Fruit fly (Drosophila melanogaster) whole organism, embryonic: Measurements from ENCODE around the gene CG15642.

Experiments
- B-H2 ChIP-seq: fragments of 200-800 bp; sonication (Bioruptor generic); optimal IDR thresholded peaks from 2 replicates; lab custom pipeline; 2018; ENCODE audit warnings: missing biosample characterization, mild to moderate bottlenecking, missing genetic modification characterization
- CG11695 ChIP-seq: fragments of 200-800 bp; sonication (Bioruptor generic); IDR thresholded peaks from 3 replicates; pipeline ENCODE4 v1.3.6; 2022; ENCODE audit warnings: missing biosample characterization, missing genetic modification characterization
- CG14667 ChIP-seq: fragments of 200-800 bp; sonication (Bioruptor generic); IDR thresholded peaks from 2 replicates; pipeline ENCODE4 v1.3.6; 2022; ENCODE audit warnings: missing biosample characterization, missing genetic modification characterization
- CG14965 ChIP-seq: fragments of 200-800 bp; sonication (Bioruptor generic); optimal IDR thresholded peaks from 2 replicates; lab custom pipeline; 2016; ENCODE audit warnings: missing biosample characterization, missing genetic modification characterization, borderline replicate concordance
- CG15269 ChIP-seq: fragments of 200-800 bp; sonication (Bioruptor generic); optimal IDR thresholded peaks from 2 replicates; lab custom pipeline; 2018; ENCODE audit warnings: missing biosample characterization, mild to moderate bottlenecking, missing genetic modification characterization, moderate library complexity
- CG1647 ChIP-seq: fragments of 200-800 bp; sonication (Bioruptor generic); optimal IDR thresholded peaks from 3 replicates; lab custom pipeline; 2016; ENCODE audit warnings: missing biosample characterization, missing genetic modification characterization
- CG17568 ChIP-seq: fragments of 200-800 bp; sonication (Bioruptor generic); optimal IDR thresholded peaks from 2 replicates; lab custom pipeline; 2018; ENCODE audit warnings: missing biosample characterization, mild to moderate bottlenecking, missing genetic modification characterization, moderate library complexity
- CG17829 ChIP-seq: fragments of 200-800 bp; optimal IDR thresholded peaks from 2 replicates; lab custom pipeline; 2019; ENCODE audit warnings: missing biosample characterization, mild to moderate bottlenecking, missing genetic modification characterization, moderate library complexity
- CG18262 ChIP-seq: fragments of 200-800 bp; optimal IDR thresholded peaks from 3 replicates; lab custom pipeline; 2019; ENCODE audit warnings: missing biosample characterization, mild to moderate bottlenecking, missing genetic modification characterization, moderate library complexity
- CG18599 ChIP-seq: fragments of 200-800 bp; sonication (Bioruptor generic); optimal IDR thresholded peaks from 3 replicates; lab custom pipeline; 2017; ENCODE audit warnings: missing biosample characterization, missing genetic modification characterization, mild to moderate bottlenecking, moderate library complexity, missing genetic modification reagents
- CG18619 ChIP-seq: fragments of 200-800 bp; sonication (Bioruptor generic); optimal IDR thresholded peaks from 3 replicates; lab custom pipeline; 2017; ENCODE audit warnings: missing biosample characterization, mild to moderate bottlenecking, missing genetic modification characterization
- CG33557 ChIP-seq: fragments of 200-800 bp; sonication (Bioruptor generic); optimal IDR thresholded peaks from 2 replicates; lab custom pipeline; 2019; ENCODE audit warnings: missing biosample characterization, mild to moderate bottlenecking, missing genetic modification characterization, moderate library complexity
- CG43689 ChIP-seq: fragments of 200-800 bp; sonication (Bioruptor generic); IDR thresholded peaks from 2 replicates; pipeline ENCODE4 v1.3.6; 2022; ENCODE audit warnings: missing biosample characterization, missing genetic modification characterization
- CG4424 ChIP-seq: fragments of 200-800 bp; sonication (Bioruptor generic); optimal IDR thresholded peaks from 3 replicates; lab custom pipeline; 2016; ENCODE audit warnings: missing biosample characterization, missing genetic modification characterization
- CG5245 ChIP-seq: fragments of 200-800 bp; sonication (Bioruptor generic); optimal IDR thresholded peaks from 3 replicates; lab custom pipeline; 2016; ENCODE audit warnings: missing biosample characterization, missing genetic modification characterization
- CG6654 ChIP-seq: fragments of 200-800 bp; sonication (Bioruptor generic); optimal IDR thresholded peaks from 2 replicates; lab custom pipeline; 2017; ENCODE audit warnings: missing biosample characterization, mild to moderate bottlenecking, missing genetic modification characterization
- CG8388 ChIP-seq: fragments of 200-800 bp; sonication (Bioruptor generic); optimal IDR thresholded peaks from 2 replicates; lab custom pipeline; 2019; ENCODE audit warnings: missing biosample characterization, mild to moderate bottlenecking, missing genetic modification characterization, moderate library complexity
- CG9609 ChIP-seq: fragments of 200-800 bp; sonication (Bioruptor generic); optimal IDR thresholded peaks from 3 replicates; lab custom pipeline; 2016; ENCODE audit warnings: missing biosample characterization, missing genetic modification characterization
- CG9797 ChIP-seq: fragments of 200-800 bp; sonication (Bioruptor generic); optimal IDR thresholded peaks from 3 replicates; lab custom pipeline; 2018; ENCODE audit warnings: missing biosample characterization, mild to moderate bottlenecking, missing genetic modification characterization
- Dip3 ChIP-seq: fragments of 200-800 bp; sonication (Bioruptor generic); optimal IDR thresholded peaks from 3 replicates; lab custom pipeline; 2016; ENCODE audit warnings: missing biosample characterization, missing genetic modification characterization
- Doc2 ChIP-seq: fragments of 200-800 bp; sonication (Bioruptor generic); IDR thresholded peaks from 2 replicates; pipeline ENCODE4 v1.3.6; 2022; ENCODE audit warnings: missing biosample characterization, missing genetic modification characterization
- Ets65A ChIP-seq: fragments of 200-800 bp; sonication (Bioruptor generic); peaks from one replicate; lab custom pipeline; 2016; ENCODE audit warnings: missing biosample characterization, missing genetic modification characterization
- Hr39 ChIP-seq: fragments of >200 bp; optimal IDR thresholded peaks from 2 replicates; lab custom pipeline; 2017
- Rx ChIP-seq: fragments of 200-800 bp; sonication (Bioruptor generic); IDR thresholded peaks from 2 replicates; pipeline ENCODE4 v1.3.6; 2022; ENCODE audit warnings: missing biosample characterization, missing genetic modification characterization
- ap ChIP-seq: fragments of 200-800 bp; sonication (Bioruptor generic); IDR thresholded peaks from 2 replicates; pipeline ENCODE4 v1.3.6; 2022; ENCODE audit warnings: missing biosample characterization, missing genetic modification characterization
- ash1 ChIP-seq: fragments of 200-800 bp; sonication (Bioruptor generic); optimal IDR thresholded peaks from 2 replicates; lab custom pipeline; 2018; ENCODE audit warnings: missing biosample characterization, mild to moderate bottlenecking, missing genetic modification characterization
- bigmax ChIP-seq: fragments of 200-800 bp; sonication (Bioruptor generic); optimal IDR thresholded peaks from 2 replicates; lab custom pipeline; 2018; ENCODE audit warnings: missing biosample characterization, mild to moderate bottlenecking, missing genetic modification characterization
- cato ChIP-seq: fragments of 200-800 bp; sonication (Bioruptor generic); optimal IDR thresholded peaks from 2 replicates; lab custom pipeline; 2016; ENCODE audit warnings: missing biosample characterization, missing genetic modification characterization, borderline replicate concordance
- cg ChIP-seq: fragments of 200-800 bp; sonication (Bioruptor generic); optimal IDR thresholded peaks from 3 replicates; lab custom pipeline; 2019; ENCODE audit warnings: missing biosample characterization, mild to moderate bottlenecking, missing genetic modification characterization, moderate library complexity
- chm ChIP-seq: fragments of 200-800 bp; sonication (Bioruptor generic); IDR thresholded peaks from 2 replicates; pipeline ENCODE4 v1.3.6; 2022; ENCODE audit warnings: missing biosample characterization, missing genetic modification characterization
- ci ChIP-seq: fragments of 200-800 bp; sonication (Bioruptor generic); IDR thresholded peaks from 3 replicates; pipeline ENCODE4 v1.3.6; 2022; ENCODE audit warnings: missing biosample characterization, missing genetic modification characterization
- crc ChIP-seq: fragments of 200-800 bp; sonication (Bioruptor generic); optimal IDR thresholded peaks from 2 replicates; lab custom pipeline; 2016; ENCODE audit warnings: missing biosample characterization, missing genetic modification characterization
- da ChIP-seq: fragments of 200-800 bp; sonication (Bioruptor generic); optimal IDR thresholded peaks from 2 replicates; lab custom pipeline; 2016; ENCODE audit warnings: missing biosample characterization, missing genetic modification characterization
- dpn ChIP-seq, 2 experiments: fragments of 200-800 bp; sonication (Bioruptor generic); optimal IDR thresholded peaks; 3 replicates each; lab custom pipeline; 2016; ENCODE audit warnings: missing biosample characterization in 2 of 2, missing genetic modification characterization in 2 of 2
- dysf ChIP-seq: fragments of 200-800 bp; sonication (Bioruptor generic); IDR thresholded peaks from 3 replicates; pipeline ENCODE4 v1.3.6; 2022; ENCODE audit warnings: missing biosample characterization, missing genetic modification characterization
- en ChIP-seq: fragments of 200-800 bp; sonication (Bioruptor generic); optimal IDR thresholded peaks from 2 replicates; lab custom pipeline; 2016; ENCODE audit warnings: missing biosample characterization, missing genetic modification characterization
- esg ChIP-seq: fragments of 200-800 bp; sonication (Bioruptor generic); conservative IDR thresholded peaks from 2 replicates; pipeline ENCODE4 v1.3.6; 2022; ENCODE audit warnings: missing biosample characterization, missing genetic modification characterization
- fd102C ChIP-seq: fragments of 200-800 bp; sonication (Bioruptor generic); optimal IDR thresholded peaks from 2 replicates; lab custom pipeline; 2018; ENCODE audit warnings: missing biosample characterization, mild to moderate bottlenecking, missing genetic modification characterization, moderate library complexity
- fd96Cb ChIP-seq: fragments of 200-800 bp; sonication (Bioruptor generic); optimal IDR thresholded peaks from 2 replicates; lab custom pipeline; 2018; ENCODE audit warnings: missing biosample characterization, mild to moderate bottlenecking, missing genetic modification characterization, moderate library complexity
- h ChIP-seq: fragments of >200 bp; optimal IDR thresholded peaks from 2 replicates; lab custom pipeline; 2017
- hkb ChIP-seq, 2 experiments: fragments of 200-800 bp in 1 of 2; fragments of >200 bp in 1 of 2; sonication (Bioruptor generic) in 1 of 2; IDR thresholded peaks in 1 of 2; optimal IDR thresholded peaks in 1 of 2; 2 replicates each; pipeline versions ENCODE4 v1.3.6 to Lab custom; 2017 to 2022; ENCODE audit warnings: missing biosample characterization in 1 of 2, missing genetic modification characterization in 1 of 2
- ind ChIP-seq: fragments of 200-800 bp; sonication (Bioruptor generic); optimal IDR thresholded peaks from 3 replicates; lab custom pipeline; 2016; ENCODE audit warnings: missing biosample characterization, missing genetic modification characterization
- jumu ChIP-seq: fragments of 200-800 bp; sonication (Bioruptor generic); optimal IDR thresholded peaks from 3 replicates; lab custom pipeline; 2016; ENCODE audit warnings: missing biosample characterization, missing genetic modification characterization
- oc ChIP-seq: fragments of 200-800 bp; sonication (Bioruptor generic); optimal IDR thresholded peaks from 2 replicates; lab custom pipeline; 2018; ENCODE audit warnings: missing biosample characterization, mild to moderate bottlenecking, missing genetic modification characterization, moderate library complexity
- pan ChIP-seq, 4 experiments: fragments of >200 bp in 3 of 4; fragments of 200-800 bp in 1 of 4; sonication (Bioruptor generic) in 1 of 4; optimal IDR thresholded peaks in 3 of 4; IDR thresholded peaks in 1 of 4; 2 replicates each; pipeline versions ENCODE4 v1.3.6 to Lab custom; 2017 to 2022; ENCODE audit warnings: missing biosample characterization in 2 of 4, missing genetic modification characterization in 2 of 4, mixed read lengths in 1 of 4
- pnt ChIP-seq: fragments of 200-800 bp; sonication (Bioruptor generic); optimal IDR thresholded peaks from 3 replicates; lab custom pipeline; 2016; ENCODE audit warnings: missing biosample characterization, missing genetic modification characterization
- sisA ChIP-seq: fragments of 200-800 bp; sonication (Bioruptor generic); IDR thresholded peaks from 2 replicates; pipeline ENCODE4 v1.3.6; 2022; ENCODE audit warnings: missing biosample characterization, missing genetic modification characterization
- sug ChIP-seq: fragments of 200-800 bp; optimal IDR thresholded peaks from 2 replicates; lab custom pipeline; 2019; ENCODE audit warnings: missing biosample characterization, mild to moderate bottlenecking, missing genetic modification characterization, moderate library complexity
- unc-4 ChIP-seq: fragments of 200-800 bp; sonication (Bioruptor generic); IDR thresholded peaks from 2 replicates; pipeline ENCODE4 v1.3.6; 2022; ENCODE audit warnings: missing biosample characterization, missing genetic modification characterization; ENCODE audit not compliant: partially characterized antibody
- zfh1 ChIP-seq: fragments of 200-800 bp; sonication (Bioruptor generic); IDR thresholded peaks from 3 replicates; pipeline ENCODE4 v1.3.6; 2022; ENCODE audit warnings: missing biosample characterization, missing genetic modification characterization

CG15642 gene

dm6 chrX:15449490-15450326 is 17.8 kb downstream of the CG15642 start, which contains the start of the genes Scamp and Ahcy (continued):
- no peak for TF ChIP-seq jumu (GFP tag; lab: Kevin White, UChicago)
- no peak for TF ChIP-seq ind (GFP tag; lab: Kevin White, UChicago)
- TF ChIP-seq CG8388 (GFP tag; lab: Kevin White, UChicago): no peak
- no peak for TF ChIP-seq CG43689 (GFP tag; lab: Robert Waterston, UW)
- TF ChIP-seq CG14965 (GFP tag; lab: Kevin White, UChicago): no peak
- TF ChIP-seq h (lab: Kevin White, UChicago): no peak
- TF ChIP-seq esg: no peak
- TF ChIP-seq dysf (GFP tag; lab: Robert Waterston, UW): no peak
- no peak for TF ChIP-seq CG33557 (GFP tag; lab: Kevin White, UChicago)
- no peak for TF ChIP-seq pan (optimal IDR thresholded peaks at IDR 0.05; lab: Kevin White, UChicago)
- no peak for TF ChIP-seq pan (GFP tag; optimal IDR thresholded peaks at IDR 0.05 in 1 of 2, IDR thresholded peaks at IDR 0.05 in 1 of 2)
- TF ChIP-seq da (GFP tag; lab: Kevin White, UChicago): no peak
- TF ChIP-seq B-H2 (GFP tag; lab: Kevin White, UChicago): no peak
- TF ChIP-seq cato (GFP tag; lab: Kevin White, UChicago): no peak
- TF ChIP-seq hkb (optimal IDR thresholded peaks at IDR 0.05; lab: Kevin White, UChicago): no peak
- no peak for TF ChIP-seq hkb (GFP tag; IDR thresholded peaks at IDR 0.05; lab: Robert Waterston, UW)
- no peak for TF ChIP-seq oc (tag; lab: Kevin White, UChicago)
- TF ChIP-seq unc-4: peak; percentile 55; the same call in 1 of the 2 replicates
- TF ChIP-seq Doc2 (GFP tag; lab: Robert Waterston, UW): no peak
- no peak for TF ChIP-seq CG14667
- no peak for TF ChIP-seq pnt (GFP tag; lab: Kevin White, UChicago)
- no peak for TF ChIP-seq CG17568 (GFP tag; lab: Kevin White, UChicago)
- peak; percentile 93 for TF ChIP-seq cg (GFP tag; lab: Kevin White, UChicago)
- TF ChIP-seq fd102C (GFP tag; lab: Kevin White, UChicago): no peak
- TF ChIP-seq Dip3 (GFP tag; lab: Kevin White, UChicago): no peak
- TF ChIP-seq ap (GFP tag; lab: Robert Waterston, UW): no peak
- TF ChIP-seq CG18599: no peak
- no peak for TF ChIP-seq CG5245
- no peak for TF ChIP-seq CG11695 (GFP tag; lab: Robert Waterston, UW)
- no peak for TF ChIP-seq CG18619 (GFP tag; lab: Kevin White, UChicago)
- TF ChIP-seq sug: no peak
- no peak for TF ChIP-seq chm (GFP tag; lab: Robert Waterston, UW)
- no peak for TF ChIP-seq CG9797 (GFP tag; lab: Kevin White, UChicago)
- peak; percentile 17 for TF ChIP-seq CG15269
- TF ChIP-seq CG9609 (GFP tag; lab: Kevin White, UChicago): no peak
- TF ChIP-seq CG1647 (GFP tag; lab: Kevin White, UChicago): no peak
- TF ChIP-seq CG6654 (GFP tag; lab: Kevin White, UChicago): no peak
- TF ChIP-seq Ets65A (GFP tag; lab: Kevin White, UChicago): peak; percentile 7
- TF ChIP-seq en: no peak
- TF ChIP-seq ash1 (GFP tag; lab: Kevin White, UChicago): no peak
- no peak for TF ChIP-seq bigmax (GFP tag; lab: Kevin White, UChicago)
- TF ChIP-seq Hr39 (lab: Kevin White, UChicago): no peak
- TF ChIP-seq ci (GFP tag; lab: Robert Waterston, UW): no peak
- no peak for TF ChIP-seq crc
- no peak for TF ChIP-seq CG4424 (GFP tag; lab: Kevin White, UChicago)
- no peak for TF ChIP-seq fd96Cb (tag; lab: Kevin White, UChicago)
- no peak for TF ChIP-seq sisA (GFP tag; lab: Robert Waterston, UW)
- TF ChIP-seq CG17829 (tag; lab: Kevin White, UChicago): peak; percentile 14
- no peak for TF ChIP-seq zfh1 (GFP tag; lab: Robert Waterston, UW)
- TF ChIP-seq dpn (GFP tag; optimal IDR thresholded peaks at IDR 0.05; lab: Kevin White, UChicago): no peak
- TF ChIP-seq CG18262 (tag; lab: Kevin White, UChicago): peak; percentile 19
- TF ChIP-seq Rx (GFP tag; lab: Robert Waterston, UW): no peak
